Worm (Caenorhabditis elegans) whole organism, L2 larva: ENCODE results near the gene cld-9.

ENCODE experiments used
- C34F6.9 ChIP-seq: fragments of 150-350 bp; optimal IDR thresholded peaks from 2 replicates; lab custom pipeline; 2014; ENCODE audit warnings: missing biosample characterization, missing genetic modification characterization
- Y55F3AM.14 ChIP-seq: fragments of 200-800 bp; sonication (Bioruptor generic); optimal IDR thresholded peaks from 2 replicates; lab custom pipeline; 2018; ENCODE audit warnings: mild to moderate bottlenecking, missing genetic modification characterization, missing compliant biosample characterization
- ZK546.5 ChIP-seq: sonication (generic microtip); optimal IDR thresholded peaks from 2 replicates; lab custom pipeline; 2017; ENCODE audit warnings: missing biosample characterization, missing genetic modification characterization
- alr-1 ChIP-seq: fragments of 150-350 bp; optimal IDR thresholded peaks from 2 replicates; lab custom pipeline; 2014; ENCODE audit warnings: missing biosample characterization, missing genetic modification characterization
- aly-2 ChIP-seq: fragments of 150-350 bp; optimal IDR thresholded peaks from 2 replicates; lab custom pipeline; 2014; ENCODE audit warnings: missing biosample characterization, missing genetic modification characterization
- ama-1 ChIP-seq: fragments of 150-350 bp; optimal IDR thresholded peaks from 2 replicates; lab custom pipeline; 2018; ENCODE audit warnings: inconsistent platforms
- blmp-1 ChIP-seq: sonication (generic microtip); optimal IDR thresholded peaks from 2 replicates; lab custom pipeline; 2017; ENCODE audit warnings: missing genetic modification characterization, mild to moderate bottlenecking, missing compliant biosample characterization, antibody characterized with exemption, moderate library complexity; ENCODE audit not compliant: insufficient read depth
- ceh-82 ChIP-seq: fragments of 150-350 bp; optimal IDR thresholded peaks from 2 replicates; lab custom pipeline; 2014; ENCODE audit warnings: missing biosample characterization, missing genetic modification characterization
- dmd-4 ChIP-seq: sonication (generic microtip); optimal IDR thresholded peaks from 2 replicates; lab custom pipeline; 2017; ENCODE audit warnings: missing biosample characterization, missing genetic modification characterization
- elt-1 ChIP-seq: fragments of 150-350 bp; optimal IDR thresholded peaks from 2 replicates; lab custom pipeline; 2014; ENCODE audit warnings: missing biosample characterization, missing genetic modification characterization
- fos-1 ChIP-seq: fragments of 150-350 bp; optimal IDR thresholded peaks from 2 replicates; lab custom pipeline; 2014; ENCODE audit warnings: missing biosample characterization, missing genetic modification characterization
- gmeb-1 ChIP-seq: fragments of 150-350 bp; optimal IDR thresholded peaks from 2 replicates; lab custom pipeline; 2014; ENCODE audit warnings: missing biosample characterization, missing genetic modification characterization
- lin-13 ChIP-seq: fragments of 150-350 bp; optimal IDR thresholded peaks from 2 replicates; lab custom pipeline; 2014; ENCODE audit warnings: missing biosample characterization, missing genetic modification reagents, missing genetic modification characterization
- lin-39 ChIP-seq: fragments of 150-350 bp; optimal IDR thresholded peaks from 2 replicates; lab custom pipeline; 2014; ENCODE audit warnings: missing biosample characterization, missing genetic modification reagents, missing genetic modification characterization
- lsy-2 ChIP-seq, 2 experiments: fragments of 150-350 bp in 1 of 2; sonication (generic microtip) in 1 of 2; optimal IDR thresholded peaks; 2 replicates each; lab custom pipeline; 2014 to 2017; ENCODE audit warnings: missing biosample characterization in 2 of 2, missing genetic modification characterization in 2 of 2
- mab-5 ChIP-seq: fragments of 150-350 bp; optimal IDR thresholded peaks from 2 replicates; lab custom pipeline; 2014; ENCODE audit warnings: missing biosample characterization, missing genetic modification characterization
- nhr-11 ChIP-seq: fragments of 150-350 bp; optimal IDR thresholded peaks from 2 replicates; lab custom pipeline; 2014; ENCODE audit warnings: missing biosample characterization, missing genetic modification characterization
- nhr-12 ChIP-seq: fragments of 150-350 bp; optimal IDR thresholded peaks from 2 replicates; lab custom pipeline; 2014; ENCODE audit warnings: missing biosample characterization, missing genetic modification characterization
- nhr-129 ChIP-seq: fragments of 150-350 bp; optimal IDR thresholded peaks from 2 replicates; lab custom pipeline; 2014; ENCODE audit warnings: missing biosample characterization, missing genetic modification characterization
- nhr-23 ChIP-seq: fragments of 150-350 bp; optimal IDR thresholded peaks from 2 replicates; lab custom pipeline; 2014; ENCODE audit warnings: missing biosample characterization, missing genetic modification reagents, missing genetic modification characterization
- nhr-237 ChIP-seq: fragments of 150-350 bp; optimal IDR thresholded peaks from 2 replicates; lab custom pipeline; 2014; ENCODE audit warnings: missing biosample characterization, missing genetic modification characterization
- nhr-6 ChIP-seq: fragments of 150-350 bp; optimal IDR thresholded peaks from 2 replicates; lab custom pipeline; 2014; ENCODE audit warnings: missing biosample characterization, missing genetic modification characterization
- nhr-77 ChIP-seq: fragments of 150-350 bp; optimal IDR thresholded peaks from 2 replicates; lab custom pipeline; 2014; ENCODE audit warnings: missing biosample characterization, missing genetic modification characterization
- peb-1 ChIP-seq: fragments of 150-350 bp; optimal IDR thresholded peaks from 2 replicates; lab custom pipeline; 2014; ENCODE audit warnings: missing biosample characterization, missing genetic modification characterization
- sma-3 ChIP-seq: sonication (generic microtip); optimal IDR thresholded peaks from 2 replicates; lab custom pipeline; 2016; ENCODE audit warnings: missing genetic modification reagents, missing genetic modification characterization, missing compliant biosample characterization
- sma-9 ChIP-seq, 2 experiments: fragments of 150-350 bp in 1 of 2; sonication (generic microtip) in 1 of 2; optimal IDR thresholded peaks; 2 replicates each; lab custom pipeline; 2014 to 2016; ENCODE audit warnings: missing genetic modification characterization in 2 of 2, mild to moderate bottlenecking in 1 of 2, missing biosample characterization in 1 of 2, missing compliant biosample characterization in 1 of 2, missing genetic modification reagents in 1 of 2, moderate library complexity in 1 of 2
- snpc-4 ChIP-seq: fragments of 150-350 bp; optimal IDR thresholded peaks from 2 replicates; lab custom pipeline; 2014; ENCODE audit warnings: missing biosample characterization, missing genetic modification characterization
- unc-39 ChIP-seq: fragments of 150-350 bp; optimal IDR thresholded peaks from 2 replicates; lab custom pipeline; 2014; ENCODE audit warnings: missing biosample characterization, missing genetic modification characterization
- unc-55 ChIP-seq: fragments of 150-350 bp; sonication (generic microtip); optimal IDR thresholded peaks from 3 replicates; lab custom pipeline; 2014; ENCODE audit warnings: missing biosample characterization, missing genetic modification reagents, missing genetic modification characterization
- zag-1 ChIP-seq: fragments of 150-350 bp; optimal IDR thresholded peaks from 2 replicates; lab custom pipeline; 2014; ENCODE audit warnings: missing biosample characterization, missing genetic modification characterization
- ztf-11 ChIP-seq: sonication (generic microtip); optimal IDR thresholded peaks from 2 replicates; lab custom pipeline; 2017; ENCODE audit warnings: missing biosample characterization, missing genetic modification characterization

cld-9 gene

ce11 chrV:13787225-13787898 is 35.7 kb upstream of the cld-9 start, which contains the start of the genes F53C11.4 and F53C11.5 (continued):
- no peak for TF ChIP-seq ceh-82

ce11 chrV:13785767-13786166 is 34.1 kb upstream of the cld-9 start:
- TF ChIP-seq nhr-237 (tag; lab: Kevin White, UChicago) (no peak), nhr-23 (tag; lab: Kevin White, UChicago) (no peak), ZK546.5 (tag; lab: Kevin White, UChicago) (no peak), aly-2 (tag; lab: Kevin White, UChicago) (no peak), gmeb-1 (tag; lab: Kevin White, UChicago) (no peak), alr-1 (no peak), peb-1 (tag; lab: Kevin White, UChicago) (no peak), lin-13 (GFP tag; lab: Kevin White, UChicago) (no peak), ama-1 (lab: Kevin White, UChicago) (no peak), blmp-1 (tag; lab: Kevin White, UChicago) (no peak)

DNA sequence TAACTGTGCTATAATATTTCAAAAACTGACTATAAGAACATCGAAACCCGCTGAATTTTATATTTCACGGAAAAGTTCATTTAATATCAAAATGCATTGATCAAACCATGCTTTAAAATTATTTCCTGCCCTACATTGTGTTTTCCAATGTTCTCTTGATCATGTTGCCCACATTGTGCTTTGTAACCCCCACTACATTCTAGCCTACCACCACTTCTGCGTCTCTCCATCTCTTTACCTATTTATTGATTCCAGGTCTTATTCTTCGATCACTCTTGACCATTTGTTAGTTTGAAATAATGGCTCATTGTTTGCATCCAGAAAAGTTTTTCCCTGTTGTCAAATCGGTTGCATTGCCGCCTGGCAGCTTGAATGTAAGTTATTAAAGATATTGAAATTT is 30.5 kb upstream of the cld-9 start, which contains the start of gene decr-1.1:
decr-1.1 (plus strand) TSS at position 210 of the 400 bp plus-strand sequence.
- no peak for TF ChIP-seq nhr-77
- no peak for TF ChIP-seq gmeb-1 (tag; lab: Kevin White, UChicago)
- TF ChIP-seq ztf-11 (tag; lab: Kevin White, UChicago): no peak
- TF ChIP-seq nhr-23 (tag; lab: Kevin White, UChicago): no peak
- no peak for TF ChIP-seq unc-55 (GFP tag; lab: Kevin White, UChicago)
- TF ChIP-seq fos-1 (tag; lab: Kevin White, UChicago): peak; percentile 26
- no peak for TF ChIP-seq elt-1 (tag; lab: Kevin White, UChicago)
- TF ChIP-seq mab-5 (tag; lab: Kevin White, UChicago): no peak
- TF ChIP-seq nhr-129: peak; percentile 4
- TF ChIP-seq sma-3 (GFP tag; lab: Kevin White, UChicago): no peak
- no peak for TF ChIP-seq lin-39 (tag; lab: Kevin White, UChicago)
- TF ChIP-seq zag-1 (tag; lab: Kevin White, UChicago): no peak
- TF ChIP-seq nhr-11 (tag; lab: Kevin White, UChicago): no peak
- TF ChIP-seq sma-9 (GFP tag; optimal IDR thresholded peaks at IDR 0.05; lab: Kevin White, UChicago): peak; percentile 34
- TF ChIP-seq sma-9 (tag; optimal IDR thresholded peaks at IDR 0.05; lab: Kevin White, UChicago): no peak
- no peak for TF ChIP-seq blmp-1 (tag; lab: Kevin White, UChicago)
- TF ChIP-seq lsy-2 (tag; optimal IDR thresholded peaks at IDR 0.05; lab: Kevin White, UChicago): no peak
- TF ChIP-seq ceh-82: no peak
- TF ChIP-seq lin-13 (GFP tag; lab: Kevin White, UChicago): no peak

DNA sequence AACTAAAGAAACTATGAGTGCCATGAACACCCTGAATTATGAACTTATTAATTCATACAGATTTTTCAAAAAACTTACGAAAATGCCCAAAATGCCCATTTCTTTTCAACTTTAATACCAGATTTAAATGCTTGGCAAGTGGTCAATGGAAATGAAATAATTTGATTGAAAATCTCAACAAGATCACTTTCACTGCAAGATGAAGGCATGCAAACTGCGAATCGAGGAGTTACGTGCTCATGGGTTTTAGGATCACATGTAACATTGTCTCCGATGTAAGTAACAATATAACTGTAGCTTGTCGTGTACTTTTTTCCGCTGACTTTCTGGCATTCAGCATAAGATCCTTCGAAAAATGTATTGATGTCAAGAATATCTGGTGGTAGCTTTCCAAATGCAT is 29.2 kb upstream of the cld-9 start:
- TF ChIP-seq ama-1 (lab: Kevin White, UChicago) (no peak), Y55F3AM.14 (GFP tag; lab: Kevin White, UChicago) (no peak)

ce11 chrV:13777857-13778256 is 26.2 kb upstream of the cld-9 start, which contains the start of gene F53C11.9:
Gene F53C11.9 (plus strand): TSS chrV:13778015.
- no peak for TF ChIP-seq dmd-4
- no peak for TF ChIP-seq zag-1 (tag; lab: Kevin White, UChicago)
- no peak for TF ChIP-seq elt-1 (tag; lab: Kevin White, UChicago)

- TF ChIP-seq unc-39 (tag; lab: Kevin White, UChicago) (no peak), fos-1 (tag; lab: Kevin White, UChicago) (peak; percentile 83)
Measured at ce11 chrV:13775529-13775928, 23.8 kb upstream of the cld-9 start, which contains the start of gene F53C11.1. Gene F53C11.1 (plus strand): TSS chrV:13775796.

ce11 chrV:13771209-13771608 is 19.5 kb upstream of the cld-9 start, which contains the start of gene F20G2.5:
Gene F20G2.5 (plus strand): TSS chrV:13771509.
- no peak for TF ChIP-seq blmp-1 (tag; lab: Kevin White, UChicago)
- no peak for TF ChIP-seq snpc-4 (tag; lab: Kevin White, UChicago)
- peak; percentile 74 for TF ChIP-seq fos-1 (tag; lab: Kevin White, UChicago)
- no peak for TF ChIP-seq nhr-12 (tag; lab: Kevin White, UChicago)
- no peak for TF ChIP-seq C34F6.9 (tag; lab: Kevin White, UChicago)
- no peak for TF ChIP-seq ztf-11 (tag; lab: Kevin White, UChicago)
- TF ChIP-seq nhr-6 (tag; lab: Kevin White, UChicago): no peak
